Fruit fly (Drosophila melanogaster) whole organism, embryonic: ENCODE data around the gene CG31076.
A peak's percentile ranks its signal among the peaks of the same experiment; 100 is the strongest.

ENCODE experiments used
- Abd-B ChIP-seq: fragments of 200-800 bp; sonication (Bioruptor generic); optimal IDR thresholded peaks from 2 replicates; lab custom pipeline; 2018; ENCODE audit warnings: missing biosample characterization, mild to moderate bottlenecking, missing genetic modification characterization, moderate library complexity
- BEAF-32 ChIP-seq: fragments of 200-800 bp; sonication (Bioruptor generic); optimal IDR thresholded peaks from 3 replicates; lab custom pipeline; 2017; ENCODE audit warnings: missing biosample characterization, missing genetic modification characterization, mild to moderate bottlenecking, moderate library complexity, missing genetic modification reagents
- CG10267 ChIP-seq: fragments of 200-800 bp; sonication (Bioruptor generic); optimal IDR thresholded peaks from 2 replicates; lab custom pipeline; 2018; ENCODE audit warnings: missing biosample characterization, mild to moderate bottlenecking, missing genetic modification characterization, moderate library complexity
- CG10462 ChIP-seq: fragments of 200-800 bp; sonication (Bioruptor generic); optimal IDR thresholded peaks from 2 replicates; lab custom pipeline; 2016; ENCODE audit warnings: missing biosample characterization, missing genetic modification characterization
- CG10979 ChIP-seq: fragments of 200-800 bp; sonication (Bioruptor generic); optimal IDR thresholded peaks from 2 replicates; lab custom pipeline; 2018; ENCODE audit warnings: missing biosample characterization, mild to moderate bottlenecking, missing genetic modification characterization, moderate library complexity
- CG12155 ChIP-seq: fragments of 200-800 bp; sonication (Bioruptor generic); optimal IDR thresholded peaks from 3 replicates; lab custom pipeline; 2016; ENCODE audit warnings: missing biosample characterization, missing genetic modification characterization
- CG13424 ChIP-seq: fragments of 200-800 bp; sonication (Bioruptor generic); optimal IDR thresholded peaks from 2 replicates; lab custom pipeline; 2019; ENCODE audit warnings: missing biosample characterization, mild to moderate bottlenecking, missing genetic modification characterization, moderate library complexity
- CG15514 ChIP-seq: fragments of 200-800 bp; sonication (Bioruptor generic); optimal IDR thresholded peaks from 3 replicates; lab custom pipeline; 2017; ENCODE audit warnings: missing biosample characterization, missing genetic modification characterization, mild to moderate bottlenecking, moderate library complexity, missing genetic modification reagents
- CG16815 ChIP-seq: fragments of 200-800 bp; sonication (Bioruptor generic); optimal IDR thresholded peaks from 3 replicates; lab custom pipeline; 2017; ENCODE audit warnings: missing biosample characterization, mild to moderate bottlenecking, missing genetic modification characterization
- CG1832 ChIP-seq: fragments of 200-800 bp; sonication (Bioruptor generic); optimal IDR thresholded peaks from 2 replicates; lab custom pipeline; 2017; ENCODE audit warnings: missing biosample characterization, mild to moderate bottlenecking, missing genetic modification characterization, inconsistent platforms
- CG31224 ChIP-seq: fragments of 200-800 bp; sonication (Bioruptor generic); IDR thresholded peaks from 2 replicates; pipeline ENCODE4 v1.3.6; 2022; ENCODE audit warnings: missing biosample characterization, missing genetic modification characterization
- CG31365 ChIP-seq: fragments of 200-800 bp; sonication (Bioruptor generic); optimal IDR thresholded peaks from 2 replicates; lab custom pipeline; 2018; ENCODE audit warnings: missing biosample characterization, mild to moderate bottlenecking, missing genetic modification characterization
- CG3726 ChIP-seq: fragments of 200-800 bp; sonication (Bioruptor generic); IDR thresholded peaks from 3 replicates; pipeline ENCODE4, ENCODE4 v1.3.6; 2022; ENCODE audit warnings: missing biosample characterization, missing genetic modification characterization
- CG6689 ChIP-seq: fragments of 200-800 bp; sonication (Bioruptor generic); IDR thresholded peaks from 2 replicates; pipeline ENCODE4 v1.3.6; 2022; ENCODE audit warnings: missing biosample characterization, missing genetic modification characterization
- CG7963 ChIP-seq: fragments of 200-800 bp; sonication (Bioruptor generic); IDR thresholded peaks from 3 replicates; pipeline ENCODE4 v1.3.6; 2022; ENCODE audit warnings: missing biosample characterization, missing genetic modification characterization; ENCODE audit not compliant: partially characterized antibody
- CG9797 ChIP-seq: fragments of 200-800 bp; sonication (Bioruptor generic); optimal IDR thresholded peaks from 3 replicates; lab custom pipeline; 2018; ENCODE audit warnings: missing biosample characterization, mild to moderate bottlenecking, missing genetic modification characterization
- CTCF ChIP-seq: fragments of 200-800 bp; sonication (Bioruptor generic); optimal IDR thresholded peaks from 2 replicates; lab custom pipeline; 2017; ENCODE audit warnings: missing biosample characterization, mild to moderate bottlenecking, missing genetic modification characterization, moderate library complexity
- Camta ChIP-seq: fragments of 200-800 bp; sonication (Bioruptor generic); optimal IDR thresholded peaks from 2 replicates; lab custom pipeline; 2016; ENCODE audit warnings: missing biosample characterization, missing genetic modification characterization
- D ChIP-seq, 2 experiments: fragments of 200-800 bp in 1 of 2; fragments of >200 bp in 1 of 2; sonication (Bioruptor generic) in 1 of 2; optimal IDR thresholded peaks; 2 replicates in 1 of 2; 3 replicates in 1 of 2; lab custom pipeline; 2017; ENCODE audit warnings: mild to moderate bottlenecking in 1 of 2, missing biosample characterization in 1 of 2, missing genetic modification characterization in 1 of 2, missing genetic modification reagents in 1 of 2
- E2f2 ChIP-seq: fragments of 200-800 bp; sonication (Bioruptor generic); IDR thresholded peaks from 2 replicates; pipeline ENCODE4 v1.3.6; 2022; ENCODE audit warnings: missing biosample characterization, missing genetic modification characterization
- GATAe ChIP-seq: fragments of 200-800 bp; sonication (Bioruptor generic); conservative IDR thresholded peaks from 2 replicates; pipeline ENCODE4 v1.3.6; 2022; ENCODE audit warnings: missing biosample characterization, missing genetic modification characterization
- H2.0 ChIP-seq: fragments of 200-800 bp; sonication (Bioruptor generic); IDR thresholded peaks from 2 replicates; pipeline ENCODE4 v1.3.6; 2022; ENCODE audit warnings: missing biosample characterization, missing genetic modification characterization
- HLH4C ChIP-seq: fragments of 200-800 bp; sonication (Bioruptor generic); IDR thresholded peaks from 3 replicates; pipeline ENCODE4 v1.3.6; 2022; ENCODE audit warnings: missing biosample characterization, missing genetic modification characterization; ENCODE audit not compliant: partially characterized antibody
- Hand ChIP-seq: fragments of 200-800 bp; sonication (Bioruptor generic); optimal IDR thresholded peaks from 2 replicates; lab custom pipeline; 2017; ENCODE audit warnings: mild to moderate bottlenecking, missing biosample characterization, missing genetic modification reagents, missing genetic modification characterization
- Max ChIP-seq: fragments of 200-800 bp; sonication (Bioruptor generic); optimal IDR thresholded peaks from 2 replicates; lab custom pipeline; 2016; ENCODE audit warnings: missing biosample characterization, mild to moderate bottlenecking, missing genetic modification characterization
- Nf-YA ChIP-seq: fragments of 200-800 bp; sonication (Bioruptor generic); IDR thresholded peaks from 2 replicates; pipeline ENCODE4 v1.3.6; 2022; ENCODE audit warnings: missing biosample characterization, missing genetic modification characterization
- Tbp ChIP-seq: fragments of >200 bp; optimal IDR thresholded peaks from 2 replicates; lab custom pipeline; 2018; ENCODE audit warnings: missing biosample characterization, missing genetic modification characterization
- Xbp1 ChIP-seq: fragments of 200-800 bp; sonication (Bioruptor generic); optimal IDR thresholded peaks from 3 replicates; lab custom pipeline; 2016; ENCODE audit warnings: missing biosample characterization, mild to moderate bottlenecking, missing genetic modification characterization
- YL-1 ChIP-seq: fragments of 200-800 bp; sonication (Bioruptor generic); optimal IDR thresholded peaks from 3 replicates; lab custom pipeline; 2017; ENCODE audit warnings: missing biosample characterization, mild to moderate bottlenecking, missing genetic modification characterization
- az2 ChIP-seq: fragments of 200-800 bp; sonication (Bioruptor generic); optimal IDR thresholded peaks from 3 replicates; lab custom pipeline; 2016; ENCODE audit warnings: missing biosample characterization, missing genetic modification characterization
- cad ChIP-seq: fragments of >200 bp; optimal IDR thresholded peaks from 2 replicates; lab custom pipeline; 2017; ENCODE audit warnings: missing biosample characterization, missing genetic modification characterization
- da ChIP-seq: fragments of 200-800 bp; sonication (Bioruptor generic); optimal IDR thresholded peaks from 2 replicates; lab custom pipeline; 2016; ENCODE audit warnings: missing biosample characterization, missing genetic modification characterization
- dan ChIP-seq: fragments of 200-800 bp; sonication (Bioruptor generic); IDR thresholded peaks from 2 replicates; pipeline ENCODE4 v1.3.6; 2022; ENCODE audit warnings: missing biosample characterization, missing genetic modification characterization
- dimm ChIP-seq: fragments of 200-800 bp; sonication (Bioruptor generic); IDR thresholded peaks from 2 replicates; pipeline ENCODE4 v1.3.6; 2022; ENCODE audit warnings: missing biosample characterization, missing genetic modification characterization
- fd64A ChIP-seq: fragments of 200-800 bp; sonication (Bioruptor generic); optimal IDR thresholded peaks from 3 replicates; lab custom pipeline; 2018; ENCODE audit warnings: missing biosample characterization, mild to moderate bottlenecking, missing genetic modification characterization
- ftz-f1 ChIP-seq: fragments of 200-800 bp; sonication (Bioruptor generic); optimal IDR thresholded peaks from 2 replicates; lab custom pipeline; 2016; ENCODE audit warnings: missing biosample characterization, missing genetic modification characterization
- gfzf ChIP-seq: fragments of 200-800 bp; sonication (Bioruptor generic); optimal IDR thresholded peaks from 2 replicates; lab custom pipeline; 2016; ENCODE audit warnings: missing biosample characterization, mild to moderate bottlenecking, missing genetic modification characterization, moderate library complexity
- grn ChIP-seq: fragments of 200-800 bp; sonication (Bioruptor generic); optimal IDR thresholded peaks from 3 replicates; lab custom pipeline; 2017; ENCODE audit warnings: missing biosample characterization, missing genetic modification characterization
- gsb ChIP-seq: fragments of 200-800 bp; sonication (Bioruptor generic); IDR thresholded peaks from 2 replicates; pipeline ENCODE4 v1.3.6; 2022; ENCODE audit warnings: missing biosample characterization, missing genetic modification characterization
- lola ChIP-seq, 3 experiments: fragments of >200 bp in 2 of 3; fragments of 200-800 bp in 1 of 3; sonication (Bioruptor generic) in 1 of 3; optimal IDR thresholded peaks; 2 replicates each; lab custom pipeline; 2017 to 2019; ENCODE audit warnings: missing biosample characterization in 3 of 3, missing genetic modification characterization in 3 of 3, mild to moderate bottlenecking in 1 of 3, moderate library complexity in 1 of 3
- maf-S ChIP-seq: fragments of 200-800 bp; sonication (Bioruptor generic); optimal IDR thresholded peaks from 2 replicates; lab custom pipeline; 2016; ENCODE audit warnings: missing biosample characterization, missing genetic modification characterization
- nmo ChIP-seq: fragments of 200-800 bp; sonication (Bioruptor generic); optimal IDR thresholded peaks from 2 replicates; lab custom pipeline; 2018; ENCODE audit warnings: missing biosample characterization, mild to moderate bottlenecking, missing genetic modification characterization, moderate library complexity
- p53 ChIP-seq: fragments of 200-800 bp; sonication (Bioruptor generic); optimal IDR thresholded peaks from 2 replicates; lab custom pipeline; 2016; ENCODE audit warnings: missing biosample characterization, missing genetic modification characterization
- ranshi ChIP-seq: fragments of 200-800 bp; sonication (Bioruptor generic); IDR thresholded peaks from 2 replicates; pipeline ENCODE4 v1.3.6; 2022; ENCODE audit warnings: missing biosample characterization, missing genetic modification characterization
- sc ChIP-seq, 3 experiments: fragments of >200 bp in 2 of 3; fragments of 200-800 bp in 1 of 3; sonication (Bioruptor generic) in 1 of 3; optimal IDR thresholded peaks; 2 replicates in 2 of 3; 3 replicates in 1 of 3; lab custom pipeline; 2017; ENCODE audit warnings: mild to moderate bottlenecking in 1 of 3, missing biosample characterization in 1 of 3, missing genetic modification characterization in 1 of 3, missing genetic modification reagents in 1 of 3
- sd ChIP-seq: fragments of 200-800 bp; sonication (Bioruptor generic); optimal IDR thresholded peaks from 3 replicates; lab custom pipeline; 2018; ENCODE audit warnings: missing biosample characterization, mild to moderate bottlenecking, missing genetic modification characterization, moderate library complexity
- sob ChIP-seq: fragments of 200-800 bp; sonication (Bioruptor generic); IDR thresholded peaks from 2 replicates; pipeline ENCODE4 v1.3.6; 2022; ENCODE audit warnings: missing biosample characterization, missing genetic modification characterization
- ssp ChIP-seq: fragments of 200-800 bp; sonication (Bioruptor generic); IDR thresholded peaks from 2 replicates; pipeline ENCODE4 v1.3.6; 2022; ENCODE audit warnings: missing biosample characterization, missing genetic modification characterization
- wor ChIP-seq: fragments of 200-800 bp; sonication (Bioruptor generic); IDR thresholded peaks from 2 replicates; pipeline ENCODE4 v1.3.6; 2022; ENCODE audit warnings: missing biosample characterization, missing genetic modification characterization
- z ChIP-seq: fragments of 200-800 bp; sonication (Bioruptor generic); IDR thresholded peaks from 3 replicates; pipeline ENCODE4 v1.3.6; 2022; ENCODE audit warnings: missing biosample characterization, missing genetic modification characterization

CG31076 gene

DNA sequence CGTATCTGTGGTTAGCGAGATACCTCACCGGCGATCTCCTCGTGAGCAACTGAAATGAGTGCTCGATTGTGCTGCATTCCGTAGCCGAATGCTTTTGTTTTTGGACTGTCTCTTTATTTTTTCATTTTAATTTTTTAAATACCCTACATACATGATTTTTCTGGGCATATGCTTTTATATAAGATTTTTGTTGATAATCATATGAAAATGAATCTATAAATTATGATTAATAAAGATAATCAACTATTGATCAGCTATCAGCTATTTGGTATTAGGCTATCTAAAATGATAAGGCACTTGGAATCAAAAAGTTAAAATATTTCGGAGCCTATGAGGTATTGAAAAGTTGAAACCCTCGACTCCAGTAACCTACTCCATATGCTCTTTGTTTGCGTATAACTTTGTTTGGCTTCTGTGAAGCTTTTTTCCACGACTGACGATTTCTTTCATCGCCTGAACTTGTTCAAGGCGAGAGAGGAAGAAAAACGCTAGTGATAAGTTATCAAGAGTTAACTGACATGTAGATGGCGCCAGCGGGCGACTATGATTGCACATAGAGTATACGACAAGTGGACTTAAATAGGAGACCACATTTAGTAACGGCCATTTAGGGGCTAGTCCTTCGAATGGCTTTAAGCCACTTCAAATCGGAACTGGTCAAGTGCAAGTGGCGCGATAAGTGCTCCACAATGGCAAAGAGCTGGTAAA, at the start of gene CG31076 (continued):
- TF ChIP-seq GATAe (peak; percentile 71), gsb (GFP tag; lab: Robert Waterston, UW) (no peak), CG9797 (GFP tag; lab: Kevin White, UChicago) (no peak), cad (GFP tag; lab: Kevin White, UChicago) (no peak), sd (tag; lab: Kevin White, UChicago) (peak; percentile 77), BEAF-32 (GFP tag; lab: Kevin White, UChicago) (no peak), E2f2 (no peak), CG10267 (tag; lab: Kevin White, UChicago) (no peak), nmo (GFP tag; lab: Kevin White, UChicago) (peak; percentile 28), dan (GFP tag; lab: Robert Waterston, UW) (no peak), CG15514 (peak; percentile 30), CG1832 (GFP tag; lab: Kevin White, UChicago) (no peak), ftz-f1 (peak; percentile 89), Camta (GFP tag; lab: Kevin White, UChicago) (peak; percentile 14), CG16815 (no peak), YL-1 (GFP tag; lab: Kevin White, UChicago) (no peak), D (optimal IDR thresholded peaks at IDR 0.05; lab: Kevin White, UChicago) (no peak), D (GFP tag; optimal IDR thresholded peaks at IDR 0.05; lab: Kevin White, UChicago) (no peak), CG6689 (peak; percentile 31; the same call in 1 of the 2 replicates), maf-S (GFP tag; lab: Kevin White, UChicago) (no peak), ssp (GFP tag; lab: Robert Waterston, UW) (no peak), lola (GFP tag; optimal IDR thresholded peaks at IDR 0.05; lab: Kevin White, UChicago) (no peak), Abd-B (GFP tag; lab: Kevin White, UChicago) (no peak), sob (GFP tag; lab: Robert Waterston, UW) (no peak), CG31224 (GFP tag; lab: Robert Waterston, UW) (no peak), az2 (GFP tag; lab: Kevin White, UChicago) (peak; percentile 6), p53 (GFP tag; lab: Kevin White, UChicago) (no peak), CG10462 (GFP tag; lab: Kevin White, UChicago) (no peak), gfzf (GFP tag; lab: Kevin White, UChicago) (no peak), CG31365 (tag; lab: Kevin White, UChicago) (no peak), z (no peak), fd64A (GFP tag; lab: Kevin White, UChicago) (no peak), wor (GFP tag; lab: Robert Waterston, UW) (no peak), H2.0 (GFP tag; lab: Robert Waterston, UW) (no peak), grn (GFP tag; lab: Kevin White, UChicago) (no peak), CG13424 (tag; lab: Kevin White, UChicago) (peak; percentile 49), CG7963 (GFP tag; lab: Robert Waterston, UW) (no peak), CG10979 (tag; lab: Kevin White, UChicago) (peak; percentile 91), da (GFP tag; lab: Kevin White, UChicago) (no peak), CG12155 (no peak), CTCF (GFP tag; lab: Kevin White, UChicago) (peak; percentile 92), HLH4C (GFP tag; lab: Robert Waterston, UW) (no peak), Tbp (GFP tag; lab: Kevin White, UChicago) (no peak), ranshi (GFP tag; lab: Robert Waterston, UW) (no peak), Nf-YA (GFP tag; lab: Robert Waterston, UW) (no peak), dimm (GFP tag; lab: Robert Waterston, UW) (no peak), sc (optimal IDR thresholded peaks at IDR 0.05; lab: Kevin White, UChicago) (no peak), sc (GFP tag; optimal IDR thresholded peaks at IDR 0.05; lab: Kevin White, UChicago) (no peak), Xbp1 (GFP tag; lab: Kevin White, UChicago) (peak; percentile 11), Hand (GFP tag; lab: Kevin White, UChicago) (no peak), Max (GFP tag; lab: Kevin White, UChicago) (peak; percentile 30), CG3726 (GFP tag; lab: Robert Waterston, UW) (no peak)
